Worm (Caenorhabditis elegans) whole organism, early embryonic: ENCODE results near the gene F26F4.12.

ENCODE experiments used
- B0310.2 ChIP-seq: sonication (generic microtip); optimal IDR thresholded peaks from 2 replicates; lab custom pipeline; 2016; ENCODE audit warnings: mild to moderate bottlenecking, missing genetic modification characterization, missing compliant biosample characterization
- F13C5.2 ChIP-seq: sonication (generic microtip); optimal IDR thresholded peaks from 2 replicates; lab custom pipeline; 2017; ENCODE audit warnings: mild to moderate bottlenecking, missing genetic modification characterization, inconsistent platforms, missing compliant biosample characterization
- aly-1 ChIP-seq: sonication (generic microtip); optimal IDR thresholded peaks from 2 replicates; lab custom pipeline; 2016; ENCODE audit warnings: missing genetic modification characterization, missing compliant biosample characterization
- ama-1 ChIP-seq: fragments of 150-350 bp; optimal IDR thresholded peaks from 2 replicates; lab custom pipeline; 2014
- ceh-13 ChIP-seq: fragments of 200-800 bp; sonication (Bioruptor generic); optimal IDR thresholded peaks from 2 replicates; lab custom pipeline; 2018; ENCODE audit warnings: mild to moderate bottlenecking, missing genetic modification characterization, missing compliant biosample characterization
- ceh-36 ChIP-seq: sonication (generic microtip); optimal IDR thresholded peaks from 2 replicates; lab custom pipeline; 2016; ENCODE audit warnings: missing genetic modification characterization, inconsistent platforms, missing compliant biosample characterization
- ets-7 ChIP-seq: sonication (generic microtip); optimal IDR thresholded peaks from 2 replicates; lab custom pipeline; 2016; ENCODE audit warnings: missing genotype, missing genetic modification characterization, missing compliant biosample characterization
- flt-1 ChIP-seq: fragments of 200-800 bp; sonication (Bioruptor generic); IDR thresholded peaks from 2 replicates; pipeline ENCODE4 v1.3.6; 2022; ENCODE audit warnings: missing genetic modification characterization, missing compliant biosample characterization
- hmbx-1 ChIP-seq: sonication (generic microtip); optimal IDR thresholded peaks from 2 replicates; lab custom pipeline; 2016; ENCODE audit warnings: mild to moderate bottlenecking, missing genetic modification characterization, missing compliant biosample characterization
- hmg-4 ChIP-seq: fragments of 200-800 bp; sonication (Bioruptor generic); optimal IDR thresholded peaks from 2 replicates; lab custom pipeline; 2018; ENCODE audit warnings: mild to moderate bottlenecking, missing genetic modification characterization, missing compliant biosample characterization
- hnd-1 ChIP-seq: sonication (generic microtip); optimal IDR thresholded peaks from 2 replicates; lab custom pipeline; 2016; ENCODE audit warnings: missing genetic modification characterization, missing compliant biosample characterization
- pes-1 ChIP-seq: fragments of 200-800 bp; sonication (Bioruptor generic); IDR thresholded peaks from 2 replicates; pipeline ENCODE4 v1.3.6; 2022; ENCODE audit warnings: missing genetic modification reagents, missing genetic modification characterization, missing compliant biosample characterization
- scrt-1 ChIP-seq: fragments of 200-800 bp; sonication (Bioruptor generic); IDR thresholded peaks from 2 replicates; pipeline ENCODE4 v1.3.6; 2022; ENCODE audit warnings: missing genetic modification characterization, missing compliant biosample characterization
- sea-1 ChIP-seq: fragments of 200-800 bp; sonication (Bioruptor generic); conservative IDR thresholded peaks from 2 replicates; pipeline ENCODE4 v1.3.6; 2022; ENCODE audit warnings: missing genetic modification characterization, missing compliant biosample characterization
- tbx-11 ChIP-seq: fragments of 200-800 bp; sonication (Bioruptor generic); IDR thresholded peaks from 2 replicates; pipeline ENCODE4 v1.3.6; 2022; ENCODE audit warnings: missing genetic modification characterization, missing compliant biosample characterization
- tbx-37 ChIP-seq: fragments of 200-800 bp; sonication (Bioruptor generic); conservative IDR thresholded peaks from 2 replicates; pipeline ENCODE4 v1.3.6; 2022; ENCODE audit warnings: missing genetic modification reagents, missing genetic modification characterization, missing compliant biosample characterization
- tra-4 ChIP-seq: sonication (generic microtip); optimal IDR thresholded peaks from 2 replicates; lab custom pipeline; 2017; ENCODE audit warnings: missing genetic modification characterization, missing compliant biosample characterization

Gene F26F4.12

ce11 chrIII:4868643-4869042, 41.2 kb downstream of the F26F4.12 start, which contains the start of the genes msd-4 and C35D10.3:
TSS of gene msd-4 (minus strand) at chrIII:4868743.
TSS of gene C35D10.3 (plus strand) at chrIII:4868921.
- no peak for TF ChIP-seq ets-7 (tag; lab: Kevin White, UChicago)
- TF ChIP-seq scrt-1 (GFP tag; lab: Robert Waterston, UW): no peak
- TF ChIP-seq sea-1: no peak
- TF ChIP-seq F13C5.2 (tag; lab: Kevin White, UChicago): no peak
- TF ChIP-seq B0310.2 (tag; lab: Kevin White, UChicago): no peak
- TF ChIP-seq tra-4: no peak
- TF ChIP-seq hmg-4 (GFP tag; lab: Kevin White, UChicago): no peak
- TF ChIP-seq hmbx-1 (tag; lab: Kevin White, UChicago): no peak
- no peak for TF ChIP-seq tbx-11 (GFP tag; lab: Robert Waterston, UW)
- no peak for TF ChIP-seq aly-1 (tag; lab: Kevin White, UChicago)
- TF ChIP-seq hnd-1 (tag; lab: Kevin White, UChicago): no peak
- TF ChIP-seq flt-1 (GFP tag; lab: Robert Waterston, UW): no peak
- TF ChIP-seq ceh-36 (tag; lab: Kevin White, UChicago): no peak
- no peak for TF ChIP-seq tbx-37 (GFP tag; lab: Robert Waterston, UW)
- no peak for TF ChIP-seq pes-1

ce11 chrIII:4866762-4867161, 43.1 kb downstream of the F26F4.12 start, which contains the start of gene C35D10.17:
TSS of gene C35D10.17 (plus strand) at chrIII:4867062.
- TF ChIP-seq aly-1 (tag; lab: Kevin White, UChicago): no peak
- no peak for TF ChIP-seq B0310.2 (tag; lab: Kevin White, UChicago)
- TF ChIP-seq ets-7 (tag; lab: Kevin White, UChicago): no peak
- TF ChIP-seq tra-4: no peak
- TF ChIP-seq hmbx-1 (tag; lab: Kevin White, UChicago): no peak
- no peak for TF ChIP-seq F13C5.2 (tag; lab: Kevin White, UChicago)
- no peak for TF ChIP-seq ceh-36 (tag; lab: Kevin White, UChicago)
- TF ChIP-seq ceh-13 (GFP tag; lab: Kevin White, UChicago): no peak
- TF ChIP-seq hmg-4 (GFP tag; lab: Kevin White, UChicago): no peak
- no peak for TF ChIP-seq hnd-1 (tag; lab: Kevin White, UChicago)
- no peak for TF ChIP-seq flt-1 (GFP tag; lab: Robert Waterston, UW)
- TF ChIP-seq tbx-11 (GFP tag; lab: Robert Waterston, UW): no peak
- TF ChIP-seq ama-1: no peak
- no peak for TF ChIP-seq tbx-37 (GFP tag; lab: Robert Waterston, UW)

ce11 chrIII:4863127-4863526, 46.7 kb downstream of the F26F4.12 start, which contains the start of gene coq-8:
TSS of gene coq-8 (plus strand) at chrIII:4863427.
- TF ChIP-seq ama-1: no peak
- no peak for TF ChIP-seq pes-1
- no peak for TF ChIP-seq hmg-4 (GFP tag; lab: Kevin White, UChicago)
- TF ChIP-seq flt-1 (GFP tag; lab: Robert Waterston, UW): no peak
- TF ChIP-seq hmbx-1 (tag; lab: Kevin White, UChicago): no peak
- no peak for TF ChIP-seq scrt-1 (GFP tag; lab: Robert Waterston, UW)
- TF ChIP-seq ceh-13 (GFP tag; lab: Kevin White, UChicago): no peak
- no peak for TF ChIP-seq tra-4
- TF ChIP-seq tbx-11 (GFP tag; lab: Robert Waterston, UW): no peak

- no peak for TF ChIP-seq ceh-36 (tag; lab: Kevin White, UChicago)
- no peak for TF ChIP-seq sea-1
- no peak for TF ChIP-seq aly-1 (tag; lab: Kevin White, UChicago)
Measured at ce11 chrIII:4861744-4862401, 48.0 kb downstream of the F26F4.12 start, which contains the start of the genes C35D10.10 and C35D10.5. TSS of gene C35D10.10 (minus strand) at chrIII:4861794. TSS of gene C35D10.5 (plus strand) at chrIII:4862351.

ce11 chrIII:4859039-4859438, 50.8 kb downstream of the F26F4.12 start, which contains the start of gene C35D10.6:
TSS of gene C35D10.6 (plus strand) at chrIII:4859339.
- TF ChIP-seq sea-1: no peak
- no peak for TF ChIP-seq pes-1
- TF ChIP-seq hmg-4 (GFP tag; lab: Kevin White, UChicago): no peak
- TF ChIP-seq tbx-11 (GFP tag; lab: Robert Waterston, UW): no peak
- TF ChIP-seq tra-4: no peak
- TF ChIP-seq hmbx-1 (tag; lab: Kevin White, UChicago): no peak
- no peak for TF ChIP-seq tbx-37 (GFP tag; lab: Robert Waterston, UW)
- TF ChIP-seq flt-1 (GFP tag; lab: Robert Waterston, UW): no peak
- no peak for TF ChIP-seq ets-7 (tag; lab: Kevin White, UChicago)
- TF ChIP-seq aly-1 (tag; lab: Kevin White, UChicago): no peak
- TF ChIP-seq ceh-36 (tag; lab: Kevin White, UChicago): no peak
- TF ChIP-seq B0310.2 (tag; lab: Kevin White, UChicago): no peak
- TF ChIP-seq ceh-13 (GFP tag; lab: Kevin White, UChicago): no peak
- no peak for TF ChIP-seq ama-1
- TF ChIP-seq F13C5.2 (tag; lab: Kevin White, UChicago): no peak
- TF ChIP-seq hnd-1 (tag; lab: Kevin White, UChicago): no peak
- no peak for TF ChIP-seq scrt-1 (GFP tag; lab: Robert Waterston, UW)
